Fruit fly (Drosophila melanogaster): ENCODE measurements around the gene Non2.

The Non2 gene

DNA sequence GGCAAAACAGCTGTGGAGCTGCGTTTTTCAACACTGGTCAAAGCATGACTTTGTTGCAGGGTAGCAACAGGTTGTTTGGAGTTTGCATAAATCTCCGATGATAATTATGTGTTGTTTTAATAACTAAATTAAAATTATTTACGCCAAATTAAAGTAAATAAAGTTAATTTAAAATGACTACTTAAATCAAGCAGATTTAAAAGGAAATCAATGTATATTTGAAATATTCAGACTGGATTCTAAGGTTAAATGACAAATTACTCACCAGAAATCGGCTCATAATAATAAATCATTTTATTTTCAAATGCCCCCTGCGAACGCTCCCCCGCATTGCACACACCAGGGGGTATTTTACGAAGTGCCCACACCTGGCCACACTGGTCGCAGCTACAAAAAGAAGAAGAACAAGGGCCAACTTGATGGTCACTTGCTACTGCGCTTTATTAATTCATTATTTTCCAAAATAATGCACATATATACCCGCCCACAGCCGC is 7.2 kb downstream of the Non2 start, which contains the start of the genes CG12093 and Atg2 (continued):
- TF ChIP-seq CG32532 (GFP tag; IDR thresholded peaks at IDR 0.05): peak; percentile 97
- TF ChIP-seq CG6254 (GFP tag; optimal IDR thresholded peaks at IDR 0.05): peak; percentile 67
- peak; percentile 62 for TF ChIP-seq CG7928 (GFP tag; optimal IDR thresholded peaks at IDR 0.05)
- peak; percentile 60 for TF ChIP-seq CG8944 (GFP tag; optimal IDR thresholded peaks at IDR 0.05)
- peak; percentile 79 for TF ChIP-seq maf-S (GFP tag; optimal IDR thresholded peaks at IDR 0.05)
- peak; percentile 40 for TF ChIP-seq CG17912 (GFP tag; optimal IDR thresholded peaks at IDR 0.05)
- TF ChIP-seq Usf (GFP tag; optimal IDR thresholded peaks at IDR 0.05): peak; percentile 86
- peak; percentile 84 for TF ChIP-seq Fer1 (GFP tag; optimal IDR thresholded peaks at IDR 0.05)
- TF ChIP-seq CG9609 (GFP tag; optimal IDR thresholded peaks at IDR 0.05): peak; percentile 45
- TF ChIP-seq CG12942 (GFP tag; optimal IDR thresholded peaks at IDR 0.05): peak; percentile 92
- TF ChIP-seq Atf3 (GFP tag; optimal IDR thresholded peaks at IDR 0.05): peak; percentile 56
- peak; percentile 92 for TF ChIP-seq ttk (GFP tag; IDR thresholded peaks at IDR 0.05)
- TF ChIP-seq gt (GFP tag; IDR thresholded peaks at IDR 0.05): peak; percentile 79
- peak; percentile 91 for TF ChIP-seq zfh2 (GFP tag; optimal IDR thresholded peaks at IDR 0.05)
- TF ChIP-seq Opbp (GFP tag; IDR thresholded peaks at IDR 0.05; ENCODE audit: partially characterized antibody): peak; percentile 46; the same call in 1 of the 3 replicates
- peak; percentile 90 to 94 for TF ChIP-seq Hr51 (GFP tag; optimal IDR thresholded peaks at IDR 0.05)
- TF ChIP-seq tgo (GFP tag; IDR thresholded peaks at IDR 0.05): peak; percentile 95
- peak; percentile 66 for TF ChIP-seq CG3838 (GFP tag; optimal IDR thresholded peaks at IDR 0.05)
- TF ChIP-seq CG9727 (GFP tag; optimal IDR thresholded peaks at IDR 0.05): peak; percentile 92
- peak; percentile 44 for TF ChIP-seq pb (GFP tag; optimal IDR thresholded peaks at IDR 0.05)
- TF ChIP-seq danr (GFP tag; IDR thresholded peaks at IDR 0.05): peak; percentile 78
- TF ChIP-seq Pdp1 (GFP tag; optimal IDR thresholded peaks at IDR 0.05): peak; percentile 76 to 88
- peak; percentile 67 for TF ChIP-seq tup (GFP tag; optimal IDR thresholded peaks at IDR 0.05)
- TF ChIP-seq CG31224 (GFP tag; IDR thresholded peaks at IDR 0.05): peak; percentile 89
- TF ChIP-seq CG32767 (GFP tag; IDR thresholded peaks at IDR 0.05): peak; percentile 92
- peak; percentile 94 for TF ChIP-seq unpg (GFP tag; optimal IDR thresholded peaks at IDR 0.05)
- TF ChIP-seq CG1602 (GFP tag; optimal IDR thresholded peaks at IDR 0.05): peak; percentile 94
- TF ChIP-seq CG4617 (GFP tag; optimal IDR thresholded peaks at IDR 0.05; ENCODE audit: borderline replicate concordance): peak; percentile 79
- peak; percentile 87 for TF ChIP-seq Mad (GFP tag; optimal IDR thresholded peaks at IDR 0.05)
- peak; percentile 81 for TF ChIP-seq CG2116 (GFP tag; optimal IDR thresholded peaks at IDR 0.05)
- TF ChIP-seq dmrt11E (tag; optimal IDR thresholded peaks at IDR 0.05): peak; percentile 88
- peak; percentile 72 for TF ChIP-seq Ravus (GFP tag; IDR thresholded peaks at IDR 0.05)
- peak; percentile 83 for TF ChIP-seq tap (tag; optimal IDR thresholded peaks at IDR 0.05)
- peak; percentile 95 for TF ChIP-seq esg (GFP tag; conservative IDR thresholded peaks at IDR 0.05)
- no peak for TF ChIP-seq CG2129 (GFP tag; IDR thresholded peaks at IDR 0.05; ENCODE audit: partially characterized antibody)
- peak; percentile 61 for TF ChIP-seq gcm2 (GFP tag; optimal IDR thresholded peaks at IDR 0.05)
- peak; percentile 88 for TF ChIP-seq toy (GFP tag; IDR thresholded peaks at IDR 0.05)
- TF ChIP-seq CG6175 (GFP tag; IDR thresholded peaks at IDR 0.05): peak; percentile 82
- TF ChIP-seq CG2889 (GFP tag; IDR thresholded peaks at IDR 0.05): peak; percentile 85
- TF ChIP-seq CG14014 (GFP tag; IDR thresholded peaks at IDR 0.05): peak; percentile 94
- no peak for TF ChIP-seq fd64A (GFP tag; optimal IDR thresholded peaks at IDR 0.05)
- TF ChIP-seq cas (GFP tag; IDR thresholded peaks at IDR 0.05): peak; percentile 89
- peak; percentile 58 for TF ChIP-seq crc (GFP tag; optimal IDR thresholded peaks at IDR 0.05)
- no peak for TF ChIP-seq corto (GFP tag; optimal IDR thresholded peaks at IDR 0.05)
- peak; percentile 94 for TF ChIP-seq Dbx (GFP tag; IDR thresholded peaks at IDR 0.05)
- peak; percentile 92 for TF ChIP-seq ind (GFP tag; optimal IDR thresholded peaks at IDR 0.05)
- peak; percentile 86 for TF ChIP-seq ro (GFP tag; IDR thresholded peaks at IDR 0.05)
- TF ChIP-seq Gsc (GFP tag; IDR thresholded peaks at IDR 0.05): peak; percentile 69
- TF ChIP-seq CG16815 (GFP tag; optimal IDR thresholded peaks at IDR 0.05): peak; percentile 92
- TF ChIP-seq run (tag; optimal IDR thresholded peaks at IDR 0.05): peak; percentile 84
- TF ChIP-seq Atf-2 (GFP tag; optimal IDR thresholded peaks at IDR 0.05): peak; percentile 80

Data from whole organism, embryonic.